Fruit fly (Drosophila melanogaster) whole organism: ENCODE results near the gene Eig71Ek.

Experiments
- CG8478 ChIP-seq: fragments of >200 bp; optimal IDR thresholded peaks from 2 replicates; lab custom pipeline; 2018; ENCODE audit warnings: inconsistent platforms
- Dll ChIP-seq: fragments of >200 bp; optimal IDR thresholded peaks from 2 replicates; lab custom pipeline; 2017
- EcR ChIP-seq, 2 experiments: fragments of >200 bp; optimal IDR thresholded peaks; 2 replicates each; lab custom pipeline; 2017; ENCODE audit warnings: missing biosample characterization in 2 of 2, missing genetic modification characterization in 2 of 2, missing genetic modification reagents in 2 of 2
- pan ChIP-seq: fragments of >200 bp; optimal IDR thresholded peaks from 2 replicates; lab custom pipeline; 2017
- psq ChIP-seq: fragments of >200 bp; optimal IDR thresholded peaks from 2 replicates; lab custom pipeline; 2017
- usp ChIP-seq: fragments of >200 bp; optimal IDR thresholded peaks from 2 replicates; lab custom pipeline; 2017; ENCODE audit warnings: missing biosample characterization, missing genetic modification characterization, mixed read lengths

- TF ChIP-seq CG8478 (lab: Kevin White, UChicago) (no peak), psq (lab: Kevin White, UChicago) (no peak), usp (GFP tag; lab: Kevin White, UChicago) (no peak), EcR (GFP tag; optimal IDR thresholded peaks at IDR 0.05; lab: Kevin White, UChicago) (no peak), pan (lab: Kevin White, UChicago) (no peak), Dll (lab: Kevin White, UChicago) (no peak)
These were observed 22.5 kb upstream of the Eig71Ek start for dm6 chr3L:15638524-15638923.
